Fruit fly (Drosophila melanogaster) whole organism, embryonic: ENCODE data around the gene frj.

ENCODE experiments used
- CG10959 ChIP-seq: fragments of 200-800 bp; sonication (Bioruptor generic); IDR thresholded peaks from 2 replicates; pipeline ENCODE4 v1.3.6; 2022; ENCODE audit warnings: missing biosample characterization, missing genetic modification characterization
- CG12104 ChIP-seq: fragments of 200-800 bp; sonication (Bioruptor generic); optimal IDR thresholded peaks from 3 replicates; lab custom pipeline; 2016; ENCODE audit warnings: missing biosample characterization, missing genetic modification characterization
- CG12155 ChIP-seq: fragments of 200-800 bp; sonication (Bioruptor generic); optimal IDR thresholded peaks from 3 replicates; lab custom pipeline; 2016; ENCODE audit warnings: missing biosample characterization, missing genetic modification characterization
- CG14050 ChIP-seq: fragments of 200-800 bp; sonication (Bioruptor generic); IDR thresholded peaks from 3 replicates; pipeline ENCODE4 v1.3.6; 2022; ENCODE audit warnings: missing biosample characterization, missing genetic modification characterization
- CG15011 ChIP-seq: fragments of 200-800 bp; sonication (Bioruptor generic); optimal IDR thresholded peaks from 3 replicates; lab custom pipeline; 2018; ENCODE audit warnings: missing biosample characterization, mild to moderate bottlenecking, missing genetic modification characterization
- CG15073 ChIP-seq: fragments of 200-800 bp; sonication (Bioruptor generic); optimal IDR thresholded peaks from 2 replicates; lab custom pipeline; 2016; ENCODE audit warnings: missing biosample characterization, missing genetic modification characterization
- CG16813 ChIP-seq: fragments of 200-800 bp; sonication (Bioruptor generic); IDR thresholded peaks from 3 replicates; pipeline ENCODE4 v1.3.6; 2022; ENCODE audit warnings: missing biosample characterization, missing genetic modification characterization; ENCODE audit not compliant: partially characterized antibody
- CG17186 ChIP-seq: fragments of 200-800 bp; sonication (Bioruptor generic); optimal IDR thresholded peaks from 3 replicates; lab custom pipeline; 2017; ENCODE audit warnings: missing biosample characterization, missing genetic modification reagents, missing genetic modification characterization
- CG17328 ChIP-seq: fragments of 200-800 bp; sonication (Bioruptor generic); IDR thresholded peaks from 2 replicates; pipeline ENCODE4 v1.3.6; 2022; ENCODE audit warnings: missing biosample characterization, missing genetic modification characterization
- CG18262 ChIP-seq: fragments of 200-800 bp; optimal IDR thresholded peaks from 3 replicates; lab custom pipeline; 2019; ENCODE audit warnings: missing biosample characterization, mild to moderate bottlenecking, missing genetic modification characterization, moderate library complexity
- CG18619 ChIP-seq: fragments of 200-800 bp; sonication (Bioruptor generic); optimal IDR thresholded peaks from 3 replicates; lab custom pipeline; 2017; ENCODE audit warnings: missing biosample characterization, mild to moderate bottlenecking, missing genetic modification characterization
- CG18764 ChIP-seq: fragments of 200-800 bp; sonication (Bioruptor generic); optimal IDR thresholded peaks from 3 replicates; lab custom pipeline; 2016; ENCODE audit warnings: missing biosample characterization, missing genetic modification characterization
- CG31441 ChIP-seq: fragments of 200-800 bp; sonication (Bioruptor generic); IDR thresholded peaks from 2 replicates; pipeline ENCODE4 v1.3.6; 2022; ENCODE audit warnings: missing biosample characterization, missing genetic modification characterization
- CG3281 ChIP-seq: fragments of 200-800 bp; sonication (Bioruptor generic); optimal IDR thresholded peaks from 3 replicates; lab custom pipeline; 2017; ENCODE audit warnings: missing biosample characterization, mild to moderate bottlenecking, missing genetic modification characterization
- CG3407 ChIP-seq: fragments of 200-800 bp; sonication (Bioruptor generic); optimal IDR thresholded peaks from 2 replicates; lab custom pipeline; 2018; ENCODE audit warnings: missing biosample characterization, mild to moderate bottlenecking, missing genetic modification characterization
- CG4282 ChIP-seq: fragments of 200-800 bp; sonication (Bioruptor generic); optimal IDR thresholded peaks from 2 replicates; lab custom pipeline; 2016; ENCODE audit warnings: missing biosample characterization, missing genetic modification characterization
- CG4404 ChIP-seq: fragments of 200-800 bp; sonication (Bioruptor generic); IDR thresholded peaks from 2 replicates; pipeline ENCODE4 v1.3.6; 2022; ENCODE audit warnings: missing biosample characterization, missing genetic modification characterization
- CG6272 ChIP-seq: fragments of 200-800 bp; sonication (Bioruptor generic); IDR thresholded peaks from 2 replicates; pipeline ENCODE4 v1.3.6; 2022; ENCODE audit warnings: missing biosample characterization, missing genetic modification characterization
- CG7745 ChIP-seq: fragments of 200-800 bp; sonication (Bioruptor generic); optimal IDR thresholded peaks from 2 replicates; lab custom pipeline; 2018; ENCODE audit warnings: missing biosample characterization, mild to moderate bottlenecking, missing genetic modification characterization, moderate library complexity
- CG8089 ChIP-seq: fragments of 200-800 bp; sonication (Bioruptor generic); optimal IDR thresholded peaks from 3 replicates; lab custom pipeline; 2016; ENCODE audit warnings: missing biosample characterization, missing genetic modification characterization
- CrebB ChIP-seq: fragments of 200-800 bp; sonication (Bioruptor generic); optimal IDR thresholded peaks from 3 replicates; lab custom pipeline; 2018; ENCODE audit warnings: missing biosample characterization, mild to moderate bottlenecking, missing genetic modification characterization
- D19B ChIP-seq: fragments of 200-800 bp; sonication (Bioruptor generic); optimal IDR thresholded peaks from 2 replicates; lab custom pipeline; 2017; ENCODE audit warnings: missing biosample characterization, mild to moderate bottlenecking, missing genetic modification characterization
- Ets65A ChIP-seq: fragments of 200-800 bp; sonication (Bioruptor generic); peaks from one replicate; lab custom pipeline; 2016; ENCODE audit warnings: missing biosample characterization, missing genetic modification characterization
- H15 ChIP-seq: fragments of 200-800 bp; sonication (Bioruptor generic); IDR thresholded peaks from 3 replicates; pipeline ENCODE4 v1.3.6; 2022; ENCODE audit warnings: missing biosample characterization, missing genetic modification characterization
- HLH3B ChIP-seq: fragments of 200-800 bp; sonication (Bioruptor generic); IDR thresholded peaks from 2 replicates; pipeline ENCODE4 v1.3.6; 2022; ENCODE audit warnings: missing biosample characterization, missing genetic modification characterization
- HmgZ ChIP-seq: fragments of 200-800 bp; sonication (Bioruptor generic); optimal IDR thresholded peaks from 2 replicates; lab custom pipeline; 2018; ENCODE audit warnings: missing biosample characterization, mild to moderate bottlenecking, missing genetic modification characterization
- Kr ChIP-seq: fragments of 200-800 bp; sonication (Bioruptor generic); optimal IDR thresholded peaks from 2 replicates; lab custom pipeline; 2017; ENCODE audit warnings: missing biosample characterization, mild to moderate bottlenecking, missing genetic modification characterization
- MBD-R2 ChIP-seq: fragments of 200-800 bp; sonication (Bioruptor generic); IDR thresholded peaks from 2 replicates; pipeline ENCODE4 v1.3.6; 2022; ENCODE audit warnings: missing biosample characterization, missing genetic modification characterization
- NC2β ChIP-seq: fragments of 200-800 bp; sonication (Bioruptor generic); optimal IDR thresholded peaks from 2 replicates; lab custom pipeline; 2016; ENCODE audit warnings: missing biosample characterization, missing genetic modification characterization
- NK7.1 ChIP-seq: fragments of 200-800 bp; sonication (Bioruptor generic); optimal IDR thresholded peaks from 3 replicates; lab custom pipeline; 2016; ENCODE audit warnings: missing biosample characterization, missing genetic modification characterization
- Neu2 ChIP-seq: fragments of 200-800 bp; sonication (Bioruptor generic); optimal IDR thresholded peaks from 3 replicates; lab custom pipeline; 2016; ENCODE audit warnings: missing biosample characterization, missing genetic modification characterization, borderline replicate concordance
- PHDP ChIP-seq: fragments of 200-800 bp; sonication (Bioruptor generic); optimal IDR thresholded peaks from 3 replicates; lab custom pipeline; 2018; ENCODE audit warnings: missing biosample characterization, mild to moderate bottlenecking, missing genetic modification characterization, moderate library complexity
- Poxn ChIP-seq: fragments of 200-800 bp; sonication (Bioruptor generic); IDR thresholded peaks from 2 replicates; pipeline ENCODE4 v1.3.6; 2022; ENCODE audit warnings: missing biosample characterization, missing genetic modification characterization
- Rfx ChIP-seq: fragments of 200-800 bp; sonication (Bioruptor generic); IDR thresholded peaks from 2 replicates; pipeline ENCODE4 v1.3.6; 2022; ENCODE audit warnings: missing biosample characterization, missing genetic modification characterization
- TFAM ChIP-seq: fragments of 200-800 bp; sonication (Bioruptor generic); optimal IDR thresholded peaks from 2 replicates; lab custom pipeline; 2017; ENCODE audit warnings: missing biosample characterization, missing genetic modification characterization, inconsistent platforms
- Trl ChIP-seq, 3 experiments: fragments of >200 bp in 2 of 3; fragments of 200-800 bp in 1 of 3; sonication (Bioruptor generic) in 1 of 3; optimal IDR thresholded peaks; 2 replicates in 1 of 3; 3 replicates in 2 of 3; lab custom pipeline; 2016 to 2017; ENCODE audit warnings: missing biosample characterization in 1 of 3, missing genetic modification characterization in 1 of 3
- amos ChIP-seq: fragments of 200-800 bp; sonication (Bioruptor generic); IDR thresholded peaks from 2 replicates; pipeline ENCODE4 v1.3.6; 2022; ENCODE audit warnings: missing biosample characterization, missing genetic modification characterization; ENCODE audit not compliant: partially characterized antibody
- bcd ChIP-seq: fragments of 200-800 bp; sonication (Bioruptor generic); optimal IDR thresholded peaks from 2 replicates; lab custom pipeline; 2017; ENCODE audit warnings: missing biosample characterization, mild to moderate bottlenecking, missing genetic modification characterization
- bigmax ChIP-seq: fragments of 200-800 bp; sonication (Bioruptor generic); optimal IDR thresholded peaks from 2 replicates; lab custom pipeline; 2018; ENCODE audit warnings: missing biosample characterization, mild to moderate bottlenecking, missing genetic modification characterization
- h ChIP-seq: fragments of >200 bp; optimal IDR thresholded peaks from 2 replicates; lab custom pipeline; 2017
- jigr1 ChIP-seq: fragments of 200-800 bp; sonication (Bioruptor generic); IDR thresholded peaks from 3 replicates; pipeline ENCODE4 v1.3.6; 2022; ENCODE audit warnings: missing biosample characterization, missing genetic modification characterization
- jumu ChIP-seq: fragments of 200-800 bp; sonication (Bioruptor generic); optimal IDR thresholded peaks from 3 replicates; lab custom pipeline; 2016; ENCODE audit warnings: missing biosample characterization, missing genetic modification characterization
- knrl ChIP-seq: fragments of 200-800 bp; sonication (Bioruptor generic); IDR thresholded peaks from 3 replicates; pipeline ENCODE4 v1.3.6; 2022; ENCODE audit warnings: missing biosample characterization, missing genetic modification characterization; ENCODE audit not compliant: partially characterized antibody
- mld ChIP-seq: fragments of 200-800 bp; sonication (Bioruptor generic); IDR thresholded peaks from 3 replicates; pipeline ENCODE4 v1.3.6; 2022; ENCODE audit warnings: missing biosample characterization, missing genetic modification characterization; ENCODE audit not compliant: partially characterized antibody
- otp ChIP-seq: fragments of 200-800 bp; sonication (Bioruptor generic); IDR thresholded peaks from 3 replicates; pipeline ENCODE4, ENCODE4 v1.3.6; 2022; ENCODE audit warnings: missing biosample characterization, missing genetic modification characterization
- sc ChIP-seq, 3 experiments: fragments of >200 bp in 2 of 3; fragments of 200-800 bp in 1 of 3; sonication (Bioruptor generic) in 1 of 3; optimal IDR thresholded peaks; 2 replicates in 2 of 3; 3 replicates in 1 of 3; lab custom pipeline; 2017; ENCODE audit warnings: mild to moderate bottlenecking in 1 of 3, missing biosample characterization in 1 of 3, missing genetic modification characterization in 1 of 3, missing genetic modification reagents in 1 of 3
- scrt ChIP-seq: fragments of 200-800 bp; sonication (Bioruptor generic); optimal IDR thresholded peaks from 2 replicates; lab custom pipeline; 2018; ENCODE audit warnings: missing biosample characterization, mild to moderate bottlenecking, missing genetic modification characterization, moderate library complexity
- sqz ChIP-seq: fragments of 200-800 bp; sonication (Bioruptor generic); optimal IDR thresholded peaks from 3 replicates; lab custom pipeline; 2018; ENCODE audit warnings: missing biosample characterization, mild to moderate bottlenecking, missing genetic modification characterization
- ssp ChIP-seq: fragments of 200-800 bp; sonication (Bioruptor generic); IDR thresholded peaks from 2 replicates; pipeline ENCODE4 v1.3.6; 2022; ENCODE audit warnings: missing biosample characterization, missing genetic modification characterization
- tap ChIP-seq: fragments of 200-800 bp; optimal IDR thresholded peaks from 3 replicates; lab custom pipeline; 2019; ENCODE audit warnings: missing biosample characterization, mild to moderate bottlenecking, missing genetic modification characterization, moderate library complexity
- unc-4 ChIP-seq: fragments of 200-800 bp; sonication (Bioruptor generic); IDR thresholded peaks from 2 replicates; pipeline ENCODE4 v1.3.6; 2022; ENCODE audit warnings: missing biosample characterization, missing genetic modification characterization; ENCODE audit not compliant: partially characterized antibody
- yki ChIP-seq: fragments of >200 bp; optimal IDR thresholded peaks from 3 replicates; lab custom pipeline; 2018

Gene frj

dm6 chr2L:6467509-6467908 is 11.7 kb downstream of the frj start, which contains the start of gene HemK1 (continued):
- TF ChIP-seq CG17186 (GFP tag; lab: Kevin White, UChicago) (peak; percentile 45), mld (no peak), TFAM (no peak), tap (no peak), CG16813 (0 out of 3 replicates have a peak, but pooled peaks have one; percentile 42), CG6272 (no peak), CG10959 (GFP tag; lab: Robert Waterston, UW) (no peak), CG14050 (no peak), Trl (optimal IDR thresholded peaks at IDR 0.05; lab: Kevin White, UChicago) (no peak), Trl (GFP tag; optimal IDR thresholded peaks at IDR 0.05; lab: Kevin White, UChicago) (no peak), CG12104 (GFP tag; lab: Kevin White, UChicago) (no peak), jigr1 (GFP tag; lab: Robert Waterston, UW) (no peak), CG18619 (GFP tag; lab: Kevin White, UChicago) (no peak), CG4282 (no peak), CG3281 (GFP tag; lab: Kevin White, UChicago) (no peak), CrebB (peak; percentile 15), CG4404 (GFP tag; lab: Robert Waterston, UW) (no peak), NC2β (GFP tag; lab: Kevin White, UChicago) (peak; percentile 45), CG15073 (GFP tag; lab: Kevin White, UChicago) (no peak), h (no peak), CG12155 (GFP tag; lab: Kevin White, UChicago) (no peak), H15 (GFP tag; lab: Robert Waterston, UW) (no peak), CG3407 (no peak), bigmax (GFP tag; lab: Kevin White, UChicago) (no peak), jumu (GFP tag; lab: Kevin White, UChicago) (no peak), CG18262 (tag; lab: Kevin White, UChicago) (no peak), CG8089 (no peak), otp (GFP tag; lab: Robert Waterston, UW) (no peak), CG18764 (GFP tag; lab: Kevin White, UChicago) (no peak), ssp (GFP tag; lab: Robert Waterston, UW) (no peak), yki (lab: Kevin White, UChicago) (no peak), MBD-R2 (GFP tag; lab: Robert Waterston, UW) (peak; percentile 86), NK7.1 (GFP tag; lab: Kevin White, UChicago) (no peak), sqz (GFP tag; lab: Kevin White, UChicago) (no peak), knrl (GFP tag; lab: Robert Waterston, UW) (peak; percentile 60), CG17328 (GFP tag; lab: Robert Waterston, UW) (no peak), Neu2 (GFP tag; lab: Kevin White, UChicago) (no peak), CG15011 (no peak), D19B (no peak), CG7745 (tag; lab: Kevin White, UChicago) (no peak), Rfx (GFP tag; lab: Robert Waterston, UW) (peak; percentile 40; the same call in 1 of the 2 replicates), Kr (GFP tag; lab: Kevin White, UChicago) (no peak), CG31441 (no peak), unc-4 (GFP tag; lab: Robert Waterston, UW) (peak; percentile 59), HmgZ (peak; percentile 78), sc (optimal IDR thresholded peaks at IDR 0.05; lab: Kevin White, UChicago) (no peak), sc (GFP tag; optimal IDR thresholded peaks at IDR 0.05; lab: Kevin White, UChicago) (no peak), bcd (GFP tag; lab: Kevin White, UChicago) (no peak), amos (GFP tag; lab: Robert Waterston, UW) (peak; percentile 58; the same call in 1 of the 2 replicates), HLH3B (GFP tag; lab: Robert Waterston, UW) (no peak), PHDP (tag; lab: Kevin White, UChicago) (no peak), Ets65A (GFP tag; lab: Kevin White, UChicago) (peak; percentile 83), scrt (GFP tag; lab: Kevin White, UChicago) (no peak), Poxn (no peak)
